Fruit fly (Drosophila melanogaster) whole organism, adult: ENCODE data around the gene CG12402.

Experiments
- CG14711 ChIP-seq: fragments of 200-800 bp; sonication (Bioruptor generic); optimal IDR thresholded peaks from 2 replicates; lab custom pipeline; 2018; ENCODE audit warnings: missing biosample characterization, mild to moderate bottlenecking, missing genetic modification characterization, moderate library complexity
- CG5204 ChIP-seq: fragments of 200-800 bp; sonication (Bioruptor generic); optimal IDR thresholded peaks from 2 replicates; lab custom pipeline; 2016; ENCODE audit warnings: missing biosample characterization, missing genetic modification characterization

DNA sequence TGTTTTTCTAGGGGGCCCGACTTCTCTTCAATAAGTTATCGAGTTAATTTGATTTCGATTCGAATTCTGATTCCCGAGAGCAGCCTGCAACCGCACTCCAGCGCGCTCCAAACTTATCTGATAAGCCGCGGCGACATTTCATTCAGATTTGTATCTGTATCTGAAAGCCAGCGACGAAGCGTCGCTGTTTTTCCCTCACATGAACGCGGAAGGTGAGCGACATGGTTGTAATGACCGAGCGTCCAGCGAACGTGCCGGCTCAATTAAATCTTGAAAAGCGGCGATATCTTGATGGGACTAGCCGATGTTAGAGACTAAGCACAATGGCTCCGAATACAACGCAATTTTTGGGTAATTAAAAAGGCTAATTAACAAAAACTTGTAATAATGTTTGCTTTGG lies 5.1 kb downstream of the CG12402 start, which contains the start of gene PK1-R:
- TF ChIP-seq CG5204 (GFP tag; lab: Kevin White, UChicago) (no peak), CG14711 (tag; lab: Kevin White, UChicago) (no peak)
